Fruit fly (Drosophila melanogaster): ENCODE measurements around the gene CG14273.

- TF ChIP-seq toe (GFP tag; optimal IDR thresholded peaks at IDR 0.05) = no peak
- TF ChIP-seq cic (GFP tag; optimal IDR thresholded peaks at IDR 0.05) = no peak
- no peak for TF ChIP-seq pad (GFP tag; optimal IDR thresholded peaks at IDR 0.05)
- no peak for TF ChIP-seq CG7045 (GFP tag; optimal IDR thresholded peaks at IDR 0.05)
- no peak for TF ChIP-seq CG14711 (tag; optimal IDR thresholded peaks at IDR 0.05)
- no peak for TF ChIP-seq Hr96 (GFP tag; optimal IDR thresholded peaks at IDR 0.05)
- TF ChIP-seq CG11617 (GFP tag; optimal IDR thresholded peaks at IDR 0.05) = no peak
- no peak for TF ChIP-seq CG33017 (tag; optimal IDR thresholded peaks at IDR 0.05)
Measured at dm6 chr2L:8393122-8393521, 50.6 kb downstream of the CG14273 start, which contains the start of gene Acp29AB.
